Fruit fly (Drosophila melanogaster) whole organism, embryonic: ENCODE measurements around the gene CG14402.
A peak's percentile ranks its signal among the peaks of the same experiment; 100 is the strongest.

Source experiments
- Adf1 ChIP-seq: fragments of 200-800 bp; sonication (Bioruptor generic); IDR thresholded peaks from 2 replicates; pipeline ENCODE4 v1.3.6; 2022; ENCODE audit warnings: missing biosample characterization, missing genetic modification characterization
- Atf3 ChIP-seq: fragments of 200-800 bp; sonication (Bioruptor generic); optimal IDR thresholded peaks from 3 replicates; lab custom pipeline; 2016; ENCODE audit warnings: missing biosample characterization, missing genetic modification characterization
- B-H1 ChIP-seq: fragments of 200-800 bp; sonication (Bioruptor generic); IDR thresholded peaks from 3 replicates; pipeline ENCODE4 v1.3.6; 2022; ENCODE audit warnings: missing biosample characterization, missing genetic modification characterization
- CG10147 ChIP-seq: fragments of 200-800 bp; sonication (Bioruptor generic); optimal IDR thresholded peaks from 2 replicates; lab custom pipeline; 2019; ENCODE audit warnings: missing biosample characterization, mild to moderate bottlenecking, missing genetic modification characterization, moderate library complexity
- CG11247 ChIP-seq: fragments of 200-800 bp; sonication (Bioruptor generic); IDR thresholded peaks from 2 replicates; pipeline ENCODE4 v1.3.6; 2022; ENCODE audit warnings: missing biosample characterization, missing genetic modification characterization
- CG12391 ChIP-seq: fragments of 200-800 bp; sonication (Bioruptor generic); optimal IDR thresholded peaks from 3 replicates; lab custom pipeline; 2018; ENCODE audit warnings: missing biosample characterization, mild to moderate bottlenecking, missing genetic modification characterization, moderate library complexity
- CG12744 ChIP-seq: fragments of 200-800 bp; sonication (Bioruptor generic); optimal IDR thresholded peaks from 2 replicates; lab custom pipeline; 2016; ENCODE audit warnings: missing biosample characterization, missing genetic modification characterization
- CG15479 ChIP-seq: fragments of 200-800 bp; sonication (Bioruptor generic); optimal IDR thresholded peaks from 3 replicates; lab custom pipeline; 2019; ENCODE audit warnings: missing biosample characterization, mild to moderate bottlenecking, missing genetic modification characterization, moderate library complexity
- CG17186 ChIP-seq: fragments of 200-800 bp; sonication (Bioruptor generic); optimal IDR thresholded peaks from 3 replicates; lab custom pipeline; 2017; ENCODE audit warnings: missing biosample characterization, missing genetic modification reagents, missing genetic modification characterization
- CG33557 ChIP-seq: fragments of 200-800 bp; sonication (Bioruptor generic); optimal IDR thresholded peaks from 2 replicates; lab custom pipeline; 2019; ENCODE audit warnings: missing biosample characterization, mild to moderate bottlenecking, missing genetic modification characterization, moderate library complexity
- CG34224 ChIP-seq: fragments of 200-800 bp; sonication (Bioruptor generic); IDR thresholded peaks from 3 replicates; pipeline ENCODE4 v1.3.6; 2022; ENCODE audit warnings: missing biosample characterization, missing genetic modification characterization; ENCODE audit not compliant: partially characterized antibody
- CG4707 ChIP-seq: fragments of 200-800 bp; sonication (Bioruptor generic); optimal IDR thresholded peaks from 2 replicates; lab custom pipeline; 2018; ENCODE audit warnings: missing biosample characterization, mild to moderate bottlenecking, missing genetic modification characterization, moderate library complexity
- CG6813 ChIP-seq: fragments of 200-800 bp; sonication (Bioruptor generic); optimal IDR thresholded peaks from 2 replicates; lab custom pipeline; 2017; ENCODE audit warnings: missing biosample characterization, missing genetic modification characterization, mild to moderate bottlenecking, moderate library complexity, missing genetic modification reagents
- CG7745 ChIP-seq: fragments of 200-800 bp; sonication (Bioruptor generic); optimal IDR thresholded peaks from 2 replicates; lab custom pipeline; 2018; ENCODE audit warnings: missing biosample characterization, mild to moderate bottlenecking, missing genetic modification characterization, moderate library complexity
- CG8089 ChIP-seq: fragments of 200-800 bp; sonication (Bioruptor generic); optimal IDR thresholded peaks from 3 replicates; lab custom pipeline; 2016; ENCODE audit warnings: missing biosample characterization, missing genetic modification characterization
- CG9727 ChIP-seq: fragments of 200-800 bp; sonication (Bioruptor generic); optimal IDR thresholded peaks from 3 replicates; lab custom pipeline; 2017; ENCODE audit warnings: missing biosample characterization, mild to moderate bottlenecking, missing genetic modification characterization
- CTCF ChIP-seq: fragments of 200-800 bp; sonication (Bioruptor generic); optimal IDR thresholded peaks from 2 replicates; lab custom pipeline; 2017; ENCODE audit warnings: missing biosample characterization, mild to moderate bottlenecking, missing genetic modification characterization, moderate library complexity
- Dfd ChIP-seq, 2 experiments: fragments of >200 bp; optimal IDR thresholded peaks; 2 replicates each; lab custom pipeline; 2017; ENCODE audit warnings: missing biosample characterization in 2 of 2, missing genetic modification characterization in 2 of 2
- Dip3 ChIP-seq: fragments of 200-800 bp; sonication (Bioruptor generic); optimal IDR thresholded peaks from 3 replicates; lab custom pipeline; 2016; ENCODE audit warnings: missing biosample characterization, missing genetic modification characterization
- Dref ChIP-seq: fragments of 200-800 bp; sonication (Bioruptor generic); IDR thresholded peaks from 2 replicates; pipeline ENCODE4 v1.3.6; 2022; ENCODE audit warnings: missing biosample characterization, missing genetic modification characterization
- Gug ChIP-seq: fragments of 200-800 bp; sonication (Bioruptor generic); IDR thresholded peaks from 4 replicates; pipeline ENCODE4 v1.3.6; 2022; ENCODE audit warnings: missing biosample characterization, missing genetic modification characterization
- H15 ChIP-seq: fragments of 200-800 bp; sonication (Bioruptor generic); IDR thresholded peaks from 3 replicates; pipeline ENCODE4 v1.3.6; 2022; ENCODE audit warnings: missing biosample characterization, missing genetic modification characterization
- MESR4 ChIP-seq: fragments of 200-800 bp; sonication (Bioruptor generic); optimal IDR thresholded peaks from 2 replicates; lab custom pipeline; 2018; ENCODE audit warnings: missing biosample characterization, mild to moderate bottlenecking, missing genetic modification characterization, moderate library complexity
- Med ChIP-seq: fragments of 200-800 bp; sonication (Bioruptor generic); peaks from one replicate; lab custom pipeline; 2016; ENCODE audit warnings: missing biosample characterization, missing genetic modification characterization, mild to moderate bottlenecking, inconsistent platforms, moderate library complexity
- NK7.1 ChIP-seq: fragments of 200-800 bp; sonication (Bioruptor generic); optimal IDR thresholded peaks from 3 replicates; lab custom pipeline; 2016; ENCODE audit warnings: missing biosample characterization, missing genetic modification characterization
- NfI ChIP-seq: fragments of 200-800 bp; sonication (Bioruptor generic); optimal IDR thresholded peaks from 3 replicates; lab custom pipeline; 2018; ENCODE audit warnings: missing biosample characterization, mild to moderate bottlenecking, missing genetic modification characterization, moderate library complexity
- Poxn ChIP-seq: fragments of 200-800 bp; sonication (Bioruptor generic); IDR thresholded peaks from 2 replicates; pipeline ENCODE4 v1.3.6; 2022; ENCODE audit warnings: missing biosample characterization, missing genetic modification characterization
- Sry-β ChIP-seq: fragments of 200-800 bp; sonication (Bioruptor generic); optimal IDR thresholded peaks from 2 replicates; lab custom pipeline; 2018; ENCODE audit warnings: missing biosample characterization, mild to moderate bottlenecking, missing genetic modification characterization, moderate library complexity
- Taf1 ChIP-seq: fragments of 200-800 bp; sonication (Bioruptor generic); IDR thresholded peaks from 2 replicates; pipeline ENCODE4 v1.3.6; 2022; ENCODE audit warnings: missing biosample characterization, missing genetic modification characterization
- al ChIP-seq: fragments of 200-800 bp; sonication (Bioruptor generic); IDR thresholded peaks from 2 replicates; pipeline ENCODE4 v1.3.6; 2022; ENCODE audit warnings: missing biosample characterization, missing genetic modification characterization
- cad ChIP-seq: fragments of >200 bp; optimal IDR thresholded peaks from 2 replicates; lab custom pipeline; 2017; ENCODE audit warnings: missing biosample characterization, missing genetic modification characterization
- chm ChIP-seq: fragments of 200-800 bp; sonication (Bioruptor generic); IDR thresholded peaks from 2 replicates; pipeline ENCODE4 v1.3.6; 2022; ENCODE audit warnings: missing biosample characterization, missing genetic modification characterization
- crp ChIP-seq, 2 experiments: fragments of 200-800 bp; sonication (Bioruptor generic); optimal IDR thresholded peaks; 2 replicates in 1 of 2; 3 replicates in 1 of 2; lab custom pipeline; 2017; ENCODE audit warnings: missing biosample characterization in 2 of 2, missing genetic modification characterization in 2 of 2, mild to moderate bottlenecking in 1 of 2, moderate library complexity in 1 of 2
- ems ChIP-seq: fragments of 200-800 bp; sonication (Bioruptor generic); optimal IDR thresholded peaks from 3 replicates; lab custom pipeline; 2016; ENCODE audit warnings: missing biosample characterization, missing genetic modification characterization
- eve ChIP-seq, 2 experiments: fragments of >200 bp; optimal IDR thresholded peaks; 2 replicates each; lab custom pipeline; 2017; ENCODE audit warnings: missing biosample characterization in 2 of 2, missing genetic modification characterization in 2 of 2
- grau ChIP-seq: fragments of 200-800 bp; optimal IDR thresholded peaks from 3 replicates; lab custom pipeline; 2019; ENCODE audit warnings: missing biosample characterization, mild to moderate bottlenecking, missing genetic modification characterization, moderate library complexity
- gro ChIP-seq: fragments of 200-800 bp; sonication (Bioruptor generic); optimal IDR thresholded peaks from 2 replicates; lab custom pipeline; 2016; ENCODE audit warnings: missing biosample characterization, missing genetic modification characterization
- hbn ChIP-seq: fragments of 200-800 bp; sonication (Bioruptor generic); IDR thresholded peaks from 2 replicates; pipeline ENCODE4 v1.3.6; 2022; ENCODE audit warnings: missing biosample characterization, missing genetic modification characterization; ENCODE audit not compliant: partially characterized antibody
- mam ChIP-seq: fragments of 200-800 bp; sonication (Bioruptor generic); optimal IDR thresholded peaks from 3 replicates; lab custom pipeline; 2016; ENCODE audit warnings: missing biosample characterization, missing genetic modification characterization
- oc ChIP-seq: fragments of 200-800 bp; sonication (Bioruptor generic); optimal IDR thresholded peaks from 2 replicates; lab custom pipeline; 2018; ENCODE audit warnings: missing biosample characterization, mild to moderate bottlenecking, missing genetic modification characterization, moderate library complexity
- org-1 ChIP-seq: fragments of 200-800 bp; sonication (Bioruptor generic); optimal IDR thresholded peaks from 2 replicates; lab custom pipeline; 2017; ENCODE audit warnings: missing biosample characterization, missing genetic modification characterization
- pb ChIP-seq: fragments of 200-800 bp; sonication (Bioruptor generic); optimal IDR thresholded peaks from 3 replicates; lab custom pipeline; 2016; ENCODE audit warnings: missing biosample characterization, missing genetic modification characterization
- pfk ChIP-seq: fragments of 200-800 bp; sonication (Bioruptor generic); optimal IDR thresholded peaks from 2 replicates; lab custom pipeline; 2018; ENCODE audit warnings: missing biosample characterization, mild to moderate bottlenecking, missing genetic modification characterization, moderate library complexity
- prd ChIP-seq, 3 experiments: fragments of >200 bp in 2 of 3; fragments of 200-800 bp in 1 of 3; sonication (Bioruptor generic) in 1 of 3; optimal IDR thresholded peaks in 2 of 3; IDR thresholded peaks in 1 of 3; 2 replicates in 2 of 3; 3 replicates in 1 of 3; pipeline versions ENCODE4 v1.3.6 to Lab custom; 2017 to 2022; ENCODE audit warnings: missing biosample characterization in 1 of 3, missing genetic modification characterization in 1 of 3
- ranshi ChIP-seq: fragments of 200-800 bp; sonication (Bioruptor generic); IDR thresholded peaks from 2 replicates; pipeline ENCODE4 v1.3.6; 2022; ENCODE audit warnings: missing biosample characterization, missing genetic modification characterization
- sens ChIP-seq: fragments of 200-800 bp; sonication (Bioruptor generic); peaks from one replicate; lab custom pipeline; 2016; ENCODE audit warnings: missing biosample characterization, missing genetic modification characterization
- seq ChIP-seq: fragments of 200-800 bp; sonication (Bioruptor generic); IDR thresholded peaks from 2 replicates; pipeline ENCODE4 v1.3.6; 2022; ENCODE audit warnings: missing biosample characterization, missing genetic modification characterization
- sr ChIP-seq: fragments of 200-800 bp; sonication (Bioruptor generic); IDR thresholded peaks from 3 replicates; pipeline ENCODE4 v1.3.6; 2022; ENCODE audit warnings: missing biosample characterization, missing genetic modification characterization
- trh ChIP-seq: fragments of 200-800 bp; sonication (Bioruptor generic); optimal IDR thresholded peaks from 2 replicates; lab custom pipeline; 2016; ENCODE audit warnings: missing biosample characterization, missing genetic modification characterization
- wdn ChIP-seq: fragments of 200-800 bp; sonication (Bioruptor generic); IDR thresholded peaks from 2 replicates; pipeline ENCODE4 v1.3.6; 2022; ENCODE audit warnings: missing biosample characterization, missing genetic modification characterization
- zf30C ChIP-seq: fragments of 200-800 bp; sonication (Bioruptor generic); optimal IDR thresholded peaks from 3 replicates; lab custom pipeline; 2018; ENCODE audit warnings: missing biosample characterization, mild to moderate bottlenecking, missing genetic modification characterization

Gene CG14402

dm6 chr2L:20822489-20823195 lies 26.5 kb upstream of the CG14402 start, which contains the start of gene CG9331 (continued):
- no peak for TF ChIP-seq CG11247 (GFP tag; lab: Robert Waterston, UW)
- TF ChIP-seq CG10147 (GFP tag; lab: Kevin White, UChicago): no peak
- no peak for TF ChIP-seq crp (GFP tag; optimal IDR thresholded peaks at IDR 0.05; lab: Kevin White, UChicago)
- TF ChIP-seq CG12391: no peak
- peak; percentile 42; the same call in 1 of the 3 replicates for TF ChIP-seq sr (GFP tag; lab: Robert Waterston, UW)
- no peak for TF ChIP-seq B-H1 (GFP tag; lab: Robert Waterston, UW)
- TF ChIP-seq pfk: no peak
- TF ChIP-seq CG4707 (GFP tag; lab: Kevin White, UChicago): peak; percentile 37
- TF ChIP-seq trh (GFP tag; lab: Kevin White, UChicago): no peak
- TF ChIP-seq hbn (GFP tag; lab: Robert Waterston, UW): 0 out of 2 replicates have a peak, but pooled peaks have one; percentile 23
- peak; percentile 21 for TF ChIP-seq pb (GFP tag; lab: Kevin White, UChicago)
- TF ChIP-seq al: no peak
- no peak for TF ChIP-seq CG33557 (GFP tag; lab: Kevin White, UChicago)
- peak; percentile 38 for TF ChIP-seq CG6813
- TF ChIP-seq oc (tag; lab: Kevin White, UChicago): peak; percentile 36
- no peak for TF ChIP-seq Gug (GFP tag; lab: Robert Waterston, UW)
- peak; percentile 59; the same call in 2 of the 3 replicates for TF ChIP-seq CG34224 (GFP tag; lab: Robert Waterston, UW)
- no peak for TF ChIP-seq Sry-β (GFP tag; lab: Kevin White, UChicago)
- no peak for TF ChIP-seq Dref (GFP tag; lab: Robert Waterston, UW)
- TF ChIP-seq sens (GFP tag; lab: Kevin White, UChicago): peak; percentile 27
- TF ChIP-seq seq: no peak
- no peak for TF ChIP-seq Taf1 (GFP tag; lab: Robert Waterston, UW)
- TF ChIP-seq cad (GFP tag; lab: Kevin White, UChicago): no peak
- no peak for TF ChIP-seq Poxn
- TF ChIP-seq CG8089 (GFP tag; lab: Kevin White, UChicago): no peak
- TF ChIP-seq grau (tag; lab: Kevin White, UChicago): peak; percentile 54
- TF ChIP-seq gro: no peak
- no peak for TF ChIP-seq ems (GFP tag; lab: Kevin White, UChicago)
- TF ChIP-seq Dfd (GFP tag; optimal IDR thresholded peaks at IDR 0.05; lab: Kevin White, UChicago): no peak
- TF ChIP-seq zf30C (GFP tag; lab: Kevin White, UChicago): peak; percentile 3
- TF ChIP-seq eve (GFP tag; optimal IDR thresholded peaks at IDR 0.05; lab: Kevin White, UChicago): peak in 1 of 2 experiments; percentile 62
- TF ChIP-seq CTCF (GFP tag; lab: Kevin White, UChicago): no peak
- peak; percentile 90 for TF ChIP-seq Med (GFP tag; lab: Kevin White, UChicago)
- no peak for TF ChIP-seq ranshi (GFP tag; lab: Robert Waterston, UW)
- TF ChIP-seq MESR4 (GFP tag; lab: Kevin White, UChicago): no peak
- no peak for TF ChIP-seq mam
- peak; percentile 68 for TF ChIP-seq Adf1 (GFP tag; lab: Robert Waterston, UW)
- no peak for TF ChIP-seq NK7.1 (GFP tag; lab: Kevin White, UChicago)
- TF ChIP-seq wdn (GFP tag; lab: Robert Waterston, UW): no peak
- no peak for TF ChIP-seq Atf3 (GFP tag; lab: Kevin White, UChicago)
- TF ChIP-seq H15 (GFP tag; lab: Robert Waterston, UW): no peak
- TF ChIP-seq CG9727: no peak
- no peak for TF ChIP-seq CG12744 (GFP tag; lab: Kevin White, UChicago)
- TF ChIP-seq org-1 (GFP tag; lab: Kevin White, UChicago): no peak
- TF ChIP-seq prd (optimal IDR thresholded peaks at IDR 0.05; lab: Kevin White, UChicago): no peak
- no peak for TF ChIP-seq prd (GFP tag; IDR thresholded peaks at IDR 0.05; lab: Robert Waterston, UW)
- TF ChIP-seq NfI (GFP tag; lab: Kevin White, UChicago): no peak
- peak; percentile 58 for TF ChIP-seq CG15479 (GFP tag; lab: Kevin White, UChicago)
- TF ChIP-seq Dip3 (GFP tag; lab: Kevin White, UChicago): no peak
- peak; percentile 64; the same call in 1 of the 2 replicates for TF ChIP-seq chm (GFP tag; lab: Robert Waterston, UW)
- TF ChIP-seq CG7745 (tag; lab: Kevin White, UChicago): no peak
- no peak for TF ChIP-seq CG17186
